Worm (Caenorhabditis elegans) whole organism, midembryonic: ENCODE data around the gene tebp-2.
A peak's percentile ranks its signal among the peaks of the same experiment; 100 is the strongest.

Source experiments
- T22C8.4 ChIP-seq: fragments of 200-800 bp; sonication (Bioruptor generic); IDR thresholded peaks from 2 replicates; pipeline ENCODE4 v1.3.6; 2022; ENCODE audit warnings: missing genetic modification characterization, missing compliant biosample characterization
- cog-1 ChIP-seq: sonication (generic microtip); optimal IDR thresholded peaks from 2 replicates; lab custom pipeline; 2016; ENCODE audit warnings: missing genetic modification characterization, missing compliant biosample characterization
- flt-1 ChIP-seq: fragments of 200-800 bp; sonication (Bioruptor generic); IDR thresholded peaks from 2 replicates; pipeline ENCODE4 v1.3.6; 2022; ENCODE audit warnings: missing genetic modification characterization, missing compliant biosample characterization
- klf-2 ChIP-seq: fragments of 200-800 bp; sonication (Bioruptor generic); conservative IDR thresholded peaks from 2 replicates; pipeline ENCODE4 v1.3.6; 2022; ENCODE audit warnings: missing genetic modification reagents, missing genetic modification characterization, missing compliant biosample characterization
- med-1 ChIP-seq: sonication (generic microtip); optimal IDR thresholded peaks from 2 replicates; lab custom pipeline; 2017; ENCODE audit warnings: missing genetic modification characterization, mild to moderate bottlenecking, missing compliant biosample characterization, antibody characterized with exemption, missing genetic modification reagents; ENCODE audit not compliant: insufficient read depth
- ref-1 ChIP-seq: fragments of 200-800 bp; sonication (Bioruptor generic); conservative IDR thresholded peaks from 2 replicates; pipeline ENCODE4 v1.3.6; 2022; ENCODE audit warnings: missing genetic modification reagents, missing genetic modification characterization, missing compliant biosample characterization
- tab-1 ChIP-seq: fragments of 200-800 bp; sonication (Bioruptor generic); IDR thresholded peaks from 2 replicates; pipeline ENCODE4 v1.3.6; 2022; ENCODE audit warnings: missing genetic modification characterization, missing compliant biosample characterization
- ztf-23 ChIP-seq: fragments of 200-800 bp; sonication (Bioruptor generic); IDR thresholded peaks from 2 replicates; pipeline ENCODE4 v1.3.6; 2022; ENCODE audit warnings: missing genetic modification reagents, missing genetic modification characterization, missing compliant biosample characterization
- ztf-29 ChIP-seq: fragments of 200-800 bp; sonication (Bioruptor generic); IDR thresholded peaks from 2 replicates; pipeline ENCODE4 v1.3.6; 2022; ENCODE audit warnings: missing genetic modification reagents, missing genetic modification characterization, missing compliant biosample characterization

Gene tebp-2

ce11 chrIV:5548843-5549242, 7.4 kb downstream of the tebp-2 start:
- no peak for TF ChIP-seq tab-1 (GFP tag; lab: Robert Waterston, UW)
- no peak for TF ChIP-seq ztf-23 (GFP tag; lab: Robert Waterston, UW)
- TF ChIP-seq ref-1 (GFP tag; lab: Robert Waterston, UW) = no peak
- TF ChIP-seq flt-1 = no peak
- no peak for TF ChIP-seq klf-2 (GFP tag; lab: Robert Waterston, UW)
- TF ChIP-seq T22C8.4 (GFP tag; lab: Robert Waterston, UW) = no peak
- no peak for TF ChIP-seq ztf-29 (GFP tag; lab: Robert Waterston, UW)
- no peak for TF ChIP-seq med-1 (GFP tag; lab: Kevin White, UChicago)
- TF ChIP-seq cog-1 (tag; lab: Kevin White, UChicago) = no peak

ce11 chrIV:5550676-5551184, 9.3 kb downstream of the tebp-2 start, which contains the start of gene ari-2:
Gene ari-2 (plus strand): TSS chrIV:5551134.
- TF ChIP-seq cog-1 (tag; lab: Kevin White, UChicago) (no peak), med-1 (GFP tag; lab: Kevin White, UChicago) (no peak), klf-2 (GFP tag; lab: Robert Waterston, UW) (no peak), tab-1 (GFP tag; lab: Robert Waterston, UW) (no peak), ztf-29 (GFP tag; lab: Robert Waterston, UW) (no peak), flt-1 (no peak), T22C8.4 (GFP tag; lab: Robert Waterston, UW) (no peak), ref-1 (GFP tag; lab: Robert Waterston, UW) (no peak), ztf-23 (GFP tag; lab: Robert Waterston, UW) (no peak)

DNA sequence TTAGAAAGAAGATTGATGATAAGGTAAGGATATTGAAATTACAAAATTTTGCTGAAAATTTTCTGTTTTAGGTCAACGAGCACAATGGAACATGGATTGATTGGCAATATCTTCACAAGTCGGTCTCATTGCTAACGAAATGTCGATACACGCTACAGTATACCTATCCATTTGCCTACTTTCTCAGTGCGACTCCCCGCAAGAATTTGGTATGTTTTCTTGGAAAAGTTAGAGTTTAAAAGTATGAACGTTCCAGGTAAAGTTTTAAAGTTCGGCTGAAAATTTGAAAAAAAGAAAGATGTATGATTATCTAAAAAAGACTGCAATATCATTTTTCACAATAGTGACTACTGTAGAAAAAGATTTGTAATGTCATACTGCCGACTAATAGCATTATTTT, 12.7 kb downstream of the tebp-2 start:
- TF ChIP-seq klf-2 (GFP tag; lab: Robert Waterston, UW) = no peak
- TF ChIP-seq cog-1 (tag; lab: Kevin White, UChicago) = no peak

- TF ChIP-seq ztf-29 (GFP tag; lab: Robert Waterston, UW) = no peak
- no peak for TF ChIP-seq med-1 (GFP tag; lab: Kevin White, UChicago)
- no peak for TF ChIP-seq tab-1 (GFP tag; lab: Robert Waterston, UW)
- no peak for TF ChIP-seq ref-1 (GFP tag; lab: Robert Waterston, UW)
- TF ChIP-seq flt-1 = no peak
- TF ChIP-seq T22C8.4 (GFP tag; lab: Robert Waterston, UW) = no peak
- TF ChIP-seq ztf-23 (GFP tag; lab: Robert Waterston, UW) = no peak
- TF ChIP-seq klf-2 (GFP tag; lab: Robert Waterston, UW) = no peak
- TF ChIP-seq cog-1 (tag; lab: Kevin White, UChicago) = no peak
These were observed 19.6 kb downstream of the tebp-2 start for ce11 chrIV:5561059-5561458.

- TF ChIP-seq ref-1 (GFP tag; lab: Robert Waterston, UW) = no peak
These were observed 20.2 kb downstream of the tebp-2 start for ce11 chrIV:5561497-5562155.

- TF ChIP-seq T22C8.4 (GFP tag; lab: Robert Waterston, UW) (no peak), ref-1 (GFP tag; lab: Robert Waterston, UW) (no peak), flt-1 (no peak), cog-1 (tag; lab: Kevin White, UChicago) (no peak), tab-1 (GFP tag; lab: Robert Waterston, UW) (no peak), med-1 (GFP tag; lab: Kevin White, UChicago) (no peak), klf-2 (GFP tag; lab: Robert Waterston, UW) (no peak), ztf-23 (GFP tag; lab: Robert Waterston, UW) (no peak), ztf-29 (GFP tag; lab: Robert Waterston, UW) (no peak)
These were observed 21.9 kb downstream of the tebp-2 start for ce11 chrIV:5563280-5563679.

DNA sequence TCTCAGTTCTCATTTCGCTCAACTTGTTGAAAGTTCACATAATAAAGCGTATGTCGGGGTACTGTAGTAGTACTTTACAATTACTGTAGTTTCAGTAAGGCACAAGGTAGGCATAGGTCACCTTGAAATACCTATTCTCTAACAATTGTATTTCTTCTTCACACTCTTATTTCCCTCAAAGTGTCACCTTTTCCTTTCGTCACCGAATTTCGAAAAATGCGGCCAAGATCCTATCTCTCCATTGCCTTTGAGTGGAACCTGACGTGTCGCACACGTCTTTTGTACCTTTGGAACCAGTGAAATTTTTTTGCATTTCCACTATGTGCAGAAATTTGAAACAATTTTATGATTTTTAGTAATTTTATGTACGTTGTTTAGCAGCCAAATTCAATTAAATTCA, 22.9 kb downstream of the tebp-2 start:
- TF ChIP-seq T22C8.4 (GFP tag; lab: Robert Waterston, UW) = no peak
- no peak for TF ChIP-seq cog-1 (tag; lab: Kevin White, UChicago)
- no peak for TF ChIP-seq med-1 (GFP tag; lab: Kevin White, UChicago)
- no peak for TF ChIP-seq tab-1 (GFP tag; lab: Robert Waterston, UW)
- no peak for TF ChIP-seq ref-1 (GFP tag; lab: Robert Waterston, UW)
- TF ChIP-seq ztf-23 (GFP tag; lab: Robert Waterston, UW) = no peak
- TF ChIP-seq flt-1 = no peak
- TF ChIP-seq ztf-29 (GFP tag; lab: Robert Waterston, UW) = no peak
- no peak for TF ChIP-seq klf-2 (GFP tag; lab: Robert Waterston, UW)

ce11 chrIV:5565105-5565504, 23.7 kb downstream of the tebp-2 start:
- TF ChIP-seq ref-1 (GFP tag; lab: Robert Waterston, UW) (no peak), flt-1 (no peak), tab-1 (GFP tag; lab: Robert Waterston, UW) (no peak), ztf-29 (GFP tag; lab: Robert Waterston, UW) (no peak), cog-1 (tag; lab: Kevin White, UChicago) (no peak), med-1 (GFP tag; lab: Kevin White, UChicago) (no peak), T22C8.4 (GFP tag; lab: Robert Waterston, UW) (no peak), klf-2 (GFP tag; lab: Robert Waterston, UW) (no peak), ztf-23 (GFP tag; lab: Robert Waterston, UW) (peak; percentile 9; the same call in 1 of the 2 replicates)

ce11 chrIV:5572693-5573092, 31.3 kb downstream of the tebp-2 start:
- no peak for TF ChIP-seq ztf-29 (GFP tag; lab: Robert Waterston, UW)
- TF ChIP-seq flt-1 = no peak
- TF ChIP-seq cog-1 (tag; lab: Kevin White, UChicago) = no peak
- TF ChIP-seq med-1 (GFP tag; lab: Kevin White, UChicago) = no peak
- no peak for TF ChIP-seq T22C8.4 (GFP tag; lab: Robert Waterston, UW)
- TF ChIP-seq klf-2 (GFP tag; lab: Robert Waterston, UW) = no peak
- TF ChIP-seq ref-1 (GFP tag; lab: Robert Waterston, UW) = no peak
- TF ChIP-seq ztf-23 (GFP tag; lab: Robert Waterston, UW) = no peak
